Fruit fly (Drosophila melanogaster) whole organism, embryonic: Measurements from ENCODE around the gene TbCMF46.

Experiments
- Abd-B ChIP-seq: fragments of 200-800 bp; sonication (Bioruptor generic); optimal IDR thresholded peaks from 2 replicates; lab custom pipeline; 2018; ENCODE audit warnings: missing biosample characterization, mild to moderate bottlenecking, missing genetic modification characterization, moderate library complexity
- Adf1 ChIP-seq: fragments of 200-800 bp; sonication (Bioruptor generic); IDR thresholded peaks from 2 replicates; pipeline ENCODE4 v1.3.6; 2022; ENCODE audit warnings: missing biosample characterization, missing genetic modification characterization
- BEAF-32 ChIP-seq: fragments of 200-800 bp; sonication (Bioruptor generic); optimal IDR thresholded peaks from 3 replicates; lab custom pipeline; 2017; ENCODE audit warnings: missing biosample characterization, missing genetic modification characterization, mild to moderate bottlenecking, moderate library complexity, missing genetic modification reagents
- CG10959 ChIP-seq: fragments of 200-800 bp; sonication (Bioruptor generic); IDR thresholded peaks from 2 replicates; pipeline ENCODE4 v1.3.6; 2022; ENCODE audit warnings: missing biosample characterization, missing genetic modification characterization
- CG11560 ChIP-seq: fragments of 200-800 bp; sonication (Bioruptor generic); IDR thresholded peaks from 3 replicates; pipeline ENCODE4 v1.3.6; 2022; ENCODE audit warnings: missing biosample characterization, missing genetic modification characterization
- CG1233 ChIP-seq: fragments of 200-800 bp; sonication (Bioruptor generic); optimal IDR thresholded peaks from 4 replicates; lab custom pipeline; 2018; ENCODE audit warnings: missing biosample characterization, mild to moderate bottlenecking, missing genetic modification characterization
- CG12659 ChIP-seq: fragments of 200-800 bp; sonication (Bioruptor generic); optimal IDR thresholded peaks from 3 replicates; lab custom pipeline; 2017; ENCODE audit warnings: mild to moderate bottlenecking, missing biosample characterization, missing genetic modification reagents, missing genetic modification characterization
- CG12744 ChIP-seq: fragments of 200-800 bp; sonication (Bioruptor generic); optimal IDR thresholded peaks from 2 replicates; lab custom pipeline; 2016; ENCODE audit warnings: missing biosample characterization, missing genetic modification characterization
- CG13123 ChIP-seq: fragments of 200-800 bp; sonication (Bioruptor generic); optimal IDR thresholded peaks from 2 replicates; lab custom pipeline; 2016; ENCODE audit warnings: missing biosample characterization, missing genetic modification characterization
- CG13424 ChIP-seq: fragments of 200-800 bp; sonication (Bioruptor generic); optimal IDR thresholded peaks from 2 replicates; lab custom pipeline; 2019; ENCODE audit warnings: missing biosample characterization, mild to moderate bottlenecking, missing genetic modification characterization, moderate library complexity
- CG14667 ChIP-seq: fragments of 200-800 bp; sonication (Bioruptor generic); IDR thresholded peaks from 2 replicates; pipeline ENCODE4 v1.3.6; 2022; ENCODE audit warnings: missing biosample characterization, missing genetic modification characterization
- CG15269 ChIP-seq: fragments of 200-800 bp; sonication (Bioruptor generic); optimal IDR thresholded peaks from 2 replicates; lab custom pipeline; 2018; ENCODE audit warnings: missing biosample characterization, mild to moderate bottlenecking, missing genetic modification characterization, moderate library complexity
- CG17568 ChIP-seq: fragments of 200-800 bp; sonication (Bioruptor generic); optimal IDR thresholded peaks from 2 replicates; lab custom pipeline; 2018; ENCODE audit warnings: missing biosample characterization, mild to moderate bottlenecking, missing genetic modification characterization, moderate library complexity
- CG18619 ChIP-seq: fragments of 200-800 bp; sonication (Bioruptor generic); optimal IDR thresholded peaks from 3 replicates; lab custom pipeline; 2017; ENCODE audit warnings: missing biosample characterization, mild to moderate bottlenecking, missing genetic modification characterization
- CG2116 ChIP-seq: fragments of 200-800 bp; sonication (Bioruptor generic); optimal IDR thresholded peaks from 3 replicates; lab custom pipeline; 2018; ENCODE audit warnings: missing biosample characterization, mild to moderate bottlenecking, missing genetic modification characterization
- CG2889 ChIP-seq: fragments of 200-800 bp; sonication (Bioruptor generic); IDR thresholded peaks from 3 replicates; pipeline ENCODE4 v1.3.6; 2022; ENCODE audit warnings: missing biosample characterization, missing genetic modification characterization
- CG3065 ChIP-seq: fragments of 200-800 bp; sonication (Bioruptor generic); optimal IDR thresholded peaks from 2 replicates; lab custom pipeline; 2016; ENCODE audit warnings: missing biosample characterization, missing genetic modification characterization
- CG31224 ChIP-seq: fragments of 200-800 bp; sonication (Bioruptor generic); IDR thresholded peaks from 2 replicates; pipeline ENCODE4 v1.3.6; 2022; ENCODE audit warnings: missing biosample characterization, missing genetic modification characterization
- CG33213 ChIP-seq: fragments of 200-800 bp; sonication (Bioruptor generic); optimal IDR thresholded peaks from 3 replicates; lab custom pipeline; 2016; ENCODE audit warnings: missing biosample characterization, missing genetic modification characterization
- CG34376 ChIP-seq: fragments of 200-800 bp; sonication (Bioruptor generic); optimal IDR thresholded peaks from 2 replicates; lab custom pipeline; 2018; ENCODE audit warnings: missing biosample characterization, mild to moderate bottlenecking, missing genetic modification characterization
- CG4854 ChIP-seq: fragments of 200-800 bp; sonication (Bioruptor generic); optimal IDR thresholded peaks from 2 replicates; lab custom pipeline; 2016; ENCODE audit warnings: missing biosample characterization, missing genetic modification characterization, inconsistent platforms
- CG6654 ChIP-seq: fragments of 200-800 bp; sonication (Bioruptor generic); optimal IDR thresholded peaks from 2 replicates; lab custom pipeline; 2017; ENCODE audit warnings: missing biosample characterization, mild to moderate bottlenecking, missing genetic modification characterization
- CG7372 ChIP-seq: fragments of 200-800 bp; sonication (Bioruptor generic); IDR thresholded peaks from 2 replicates; pipeline ENCODE4 v1.3.6; 2022; ENCODE audit warnings: missing biosample characterization, missing genetic modification characterization
- Elba2 ChIP-seq: fragments of 200-800 bp; sonication (Bioruptor generic); optimal IDR thresholded peaks from 3 replicates; lab custom pipeline; 2016; ENCODE audit warnings: missing biosample characterization, missing genetic modification characterization
- Hey ChIP-seq: fragments of 200-800 bp; sonication (Bioruptor generic); optimal IDR thresholded peaks from 3 replicates; lab custom pipeline; 2018; ENCODE audit warnings: missing biosample characterization, mild to moderate bottlenecking, missing genetic modification characterization
- Hr3 ChIP-seq: fragments of 200-800 bp; sonication (Bioruptor generic); optimal IDR thresholded peaks from 3 replicates; lab custom pipeline; 2016; ENCODE audit warnings: missing biosample characterization, missing genetic modification characterization
- Lpt ChIP-seq: fragments of >200 bp; optimal IDR thresholded peaks from 2 replicates; lab custom pipeline; 2018; ENCODE audit warnings: missing biosample characterization, missing genetic modification characterization
- MESR4 ChIP-seq: fragments of 200-800 bp; sonication (Bioruptor generic); optimal IDR thresholded peaks from 2 replicates; lab custom pipeline; 2018; ENCODE audit warnings: missing biosample characterization, mild to moderate bottlenecking, missing genetic modification characterization, moderate library complexity
- Mrtf ChIP-seq: fragments of 200-800 bp; sonication (Bioruptor generic); IDR thresholded peaks from 3 replicates; pipeline ENCODE4 v1.3.6; 2022; ENCODE audit warnings: missing biosample characterization, missing genetic modification characterization
- Rfx ChIP-seq: fragments of 200-800 bp; sonication (Bioruptor generic); IDR thresholded peaks from 2 replicates; pipeline ENCODE4 v1.3.6; 2022; ENCODE audit warnings: missing biosample characterization, missing genetic modification characterization
- Scr ChIP-seq: fragments of 200-800 bp; sonication (Bioruptor generic); IDR thresholded peaks from 2 replicates; pipeline ENCODE4 v1.3.6; 2022; ENCODE audit warnings: missing biosample characterization, missing genetic modification characterization; ENCODE audit not compliant: partially characterized antibody
- Vsx1 ChIP-seq: fragments of 200-800 bp; sonication (Bioruptor generic); optimal IDR thresholded peaks from 2 replicates; lab custom pipeline; 2017; ENCODE audit warnings: missing biosample characterization, mild to moderate bottlenecking, missing genetic modification characterization, missing genetic modification reagents
- ara ChIP-seq: fragments of 200-800 bp; sonication (Bioruptor generic); IDR thresholded peaks from 2 replicates; pipeline ENCODE4 v1.3.6; 2022; ENCODE audit warnings: missing biosample characterization, missing genetic modification characterization
- bcd ChIP-seq: fragments of 200-800 bp; sonication (Bioruptor generic); optimal IDR thresholded peaks from 2 replicates; lab custom pipeline; 2017; ENCODE audit warnings: missing biosample characterization, mild to moderate bottlenecking, missing genetic modification characterization
- br ChIP-seq: fragments of >200 bp; optimal IDR thresholded peaks from 2 replicates; lab custom pipeline; 2017
- bsh ChIP-seq, 2 experiments: fragments of 200-800 bp; sonication (Bioruptor generic); optimal IDR thresholded peaks; 2 replicates each; lab custom pipeline; 2017 to 2018; ENCODE audit warnings: mild to moderate bottlenecking in 2 of 2, missing biosample characterization in 2 of 2, missing genetic modification characterization in 2 of 2, moderate library complexity in 1 of 2
- chn ChIP-seq: fragments of 200-800 bp; sonication (Bioruptor generic); optimal IDR thresholded peaks from 2 replicates; lab custom pipeline; 2016; ENCODE audit warnings: missing biosample characterization, missing genetic modification characterization
- corto ChIP-seq: fragments of 200-800 bp; sonication (Bioruptor generic); optimal IDR thresholded peaks from 2 replicates; lab custom pipeline; 2016; ENCODE audit warnings: missing biosample characterization, mild to moderate bottlenecking, missing genetic modification characterization, moderate library complexity
- crc ChIP-seq: fragments of 200-800 bp; sonication (Bioruptor generic); optimal IDR thresholded peaks from 2 replicates; lab custom pipeline; 2016; ENCODE audit warnings: missing biosample characterization, missing genetic modification characterization
- dati ChIP-seq: fragments of 200-800 bp; sonication (Bioruptor generic); IDR thresholded peaks from 2 replicates; pipeline ENCODE4 v1.3.6; 2022; ENCODE audit warnings: missing biosample characterization, missing genetic modification characterization
- grn ChIP-seq: fragments of 200-800 bp; sonication (Bioruptor generic); optimal IDR thresholded peaks from 3 replicates; lab custom pipeline; 2017; ENCODE audit warnings: missing biosample characterization, missing genetic modification characterization
- hb ChIP-seq: fragments of 200-800 bp; sonication (Bioruptor generic); IDR thresholded peaks from 3 replicates; pipeline ENCODE4 v1.3.6; 2022; ENCODE audit warnings: missing biosample characterization, missing genetic modification characterization; ENCODE audit not compliant: partially characterized antibody
- jumu ChIP-seq: fragments of 200-800 bp; sonication (Bioruptor generic); optimal IDR thresholded peaks from 3 replicates; lab custom pipeline; 2016; ENCODE audit warnings: missing biosample characterization, missing genetic modification characterization
- klu ChIP-seq: fragments of 200-800 bp; sonication (Bioruptor generic); IDR thresholded peaks from 2 replicates; pipeline ENCODE4 v1.3.6; 2022; ENCODE audit warnings: missing biosample characterization, missing genetic modification characterization
- knrl ChIP-seq: fragments of 200-800 bp; sonication (Bioruptor generic); IDR thresholded peaks from 3 replicates; pipeline ENCODE4 v1.3.6; 2022; ENCODE audit warnings: missing biosample characterization, missing genetic modification characterization; ENCODE audit not compliant: partially characterized antibody
- pan ChIP-seq, 4 experiments: fragments of >200 bp in 3 of 4; fragments of 200-800 bp in 1 of 4; sonication (Bioruptor generic) in 1 of 4; optimal IDR thresholded peaks in 3 of 4; IDR thresholded peaks in 1 of 4; 2 replicates each; pipeline versions ENCODE4 v1.3.6 to Lab custom; 2017 to 2022; ENCODE audit warnings: missing biosample characterization in 2 of 4, missing genetic modification characterization in 2 of 4, mixed read lengths in 1 of 4
- psq ChIP-seq: fragments of 200-800 bp; sonication (Bioruptor generic); optimal IDR thresholded peaks from 2 replicates; lab custom pipeline; 2017; ENCODE audit warnings: missing biosample characterization, missing genetic modification characterization
- sd ChIP-seq: fragments of 200-800 bp; sonication (Bioruptor generic); optimal IDR thresholded peaks from 3 replicates; lab custom pipeline; 2018; ENCODE audit warnings: missing biosample characterization, mild to moderate bottlenecking, missing genetic modification characterization, moderate library complexity
- shn ChIP-seq: fragments of 200-800 bp; sonication (Bioruptor generic); optimal IDR thresholded peaks from 3 replicates; lab custom pipeline; 2016; ENCODE audit warnings: missing biosample characterization, missing genetic modification characterization
- trh ChIP-seq: fragments of 200-800 bp; sonication (Bioruptor generic); optimal IDR thresholded peaks from 2 replicates; lab custom pipeline; 2016; ENCODE audit warnings: missing biosample characterization, missing genetic modification characterization

The TbCMF46 gene

dm6 chr2L:9912570-9913260, 11.9 kb downstream of the TbCMF46 start, which contains the start of the genes Etl1 and Srp54 (continued):
- TF ChIP-seq Vsx1 (no peak), CG4854 (GFP tag; lab: Kevin White, UChicago) (no peak), br (lab: Kevin White, UChicago) (no peak), Scr (GFP tag; lab: Robert Waterston, UW) (peak; percentile 35), MESR4 (GFP tag; lab: Kevin White, UChicago) (peak; percentile 88), chn (GFP tag; lab: Kevin White, UChicago) (no peak), CG2889 (GFP tag; lab: Robert Waterston, UW) (no peak), grn (GFP tag; lab: Kevin White, UChicago) (no peak), hb (GFP tag; lab: Robert Waterston, UW) (no peak), CG11560 (tag; lab: Robert Waterston, UW) (no peak), bsh (GFP tag; optimal IDR thresholded peaks at IDR 0.05; lab: Kevin White, UChicago) (no peak), CG17568 (GFP tag; lab: Kevin White, UChicago) (no peak), CG12659 (peak; percentile 60), CG10959 (GFP tag; lab: Robert Waterston, UW) (no peak), trh (no peak), Rfx (GFP tag; lab: Robert Waterston, UW) (0 out of 2 replicates have a peak, but pooled peaks have one; percentile 26), CG15269 (tag; lab: Kevin White, UChicago) (no peak), bcd (GFP tag; lab: Kevin White, UChicago) (no peak), CG31224 (GFP tag; lab: Robert Waterston, UW) (no peak), Mrtf (GFP tag; lab: Robert Waterston, UW) (no peak), CG2116 (GFP tag; lab: Kevin White, UChicago) (peak; percentile 91), Hey (tag; lab: Kevin White, UChicago) (no peak), crc (GFP tag; lab: Kevin White, UChicago) (no peak), psq (GFP tag; lab: Kevin White, UChicago) (no peak), CG3065 (GFP tag; lab: Kevin White, UChicago) (no peak), CG12744 (GFP tag; lab: Kevin White, UChicago) (no peak), CG13424 (tag; lab: Kevin White, UChicago) (no peak), Hr3 (GFP tag; lab: Kevin White, UChicago) (no peak), knrl (GFP tag; lab: Robert Waterston, UW) (no peak; the same call in 2 of the 3 replicates), ara (no peak), BEAF-32 (GFP tag; lab: Kevin White, UChicago) (peak; percentile 63), CG34376 (GFP tag; lab: Kevin White, UChicago) (no peak), CG1233 (GFP tag; lab: Kevin White, UChicago) (no peak), Adf1 (GFP tag; lab: Robert Waterston, UW) (no peak), CG18619 (no peak), Abd-B (GFP tag; lab: Kevin White, UChicago) (peak; percentile 27), jumu (GFP tag; lab: Kevin White, UChicago) (no peak), Lpt (GFP tag; lab: Kevin White, UChicago) (no peak), pan (optimal IDR thresholded peaks at IDR 0.05; lab: Kevin White, UChicago) (no peak), pan (GFP tag; optimal IDR thresholded peaks at IDR 0.05 in 1 of 2, IDR thresholded peaks at IDR 0.05 in 1 of 2) (no peak), Elba2 (GFP tag; lab: Kevin White, UChicago) (no peak), CG33213 (GFP tag; lab: Kevin White, UChicago) (no peak), CG13123 (GFP tag; lab: Kevin White, UChicago) (no peak), sd (peak; percentile 20), corto (GFP tag; lab: Kevin White, UChicago) (no peak), klu (no peak), shn (GFP tag; lab: Kevin White, UChicago) (no peak), dati (no peak), CG14667 (GFP tag; lab: Robert Waterston, UW) (no peak), CG7372 (GFP tag; lab: Robert Waterston, UW) (no peak), CG6654 (no peak)
